Fruit fly (Drosophila melanogaster): ENCODE measurements around the gene endos.

dm6 chr3L:13999204-13999603, 32.3 kb downstream of the endos start, which contains the start of gene CG17359:
- TF ChIP-seq insv (optimal IDR thresholded peaks at IDR 0.05) (no peak), Sin3A (optimal IDR thresholded peaks at IDR 0.05) (no peak), h (optimal IDR thresholded peaks at IDR 0.05) (no peak), Myc (optimal IDR thresholded peaks at IDR 0.05) (no peak), psq (optimal IDR thresholded peaks at IDR 0.05) (no peak), ttk (optimal IDR thresholded peaks at IDR 0.05) (no peak)

All from Kc167 (cell line).